Worm (Caenorhabditis elegans) whole organism, L4 larva: ENCODE data around the gene C37H5.14.
A peak's percentile ranks its signal among the peaks of the same experiment; 100 is the strongest.

Source experiments
- D1046.2 ChIP-seq: fragments of 200-800 bp; sonication (Bioruptor generic); IDR thresholded peaks from 2 replicates; pipeline ENCODE4 v1.3.6; 2022; ENCODE audit warnings: missing genetic modification characterization, missing compliant biosample characterization
- F49E8.2 ChIP-seq: sonication (generic microtip); optimal IDR thresholded peaks from 2 replicates; lab custom pipeline; 2016; ENCODE audit warnings: missing compliant biosample characterization, mild to moderate bottlenecking, missing genetic modification characterization, borderline replicate concordance
- R02D3.7 ChIP-seq: fragments of 150-350 bp; sonication (generic microtip); optimal IDR thresholded peaks from 3 replicates; lab custom pipeline; 2014; ENCODE audit warnings: missing biosample characterization, missing genetic modification characterization
- Y105C5A.15 ChIP-seq: fragments of 200-800 bp; sonication (Bioruptor generic); IDR thresholded peaks from 2 replicates; pipeline ENCODE4 v1.3.6; 2022; ENCODE audit warnings: missing genetic modification characterization, missing compliant biosample characterization
- Y48G9A.11 ChIP-seq: fragments of 200-800 bp; sonication (Bioruptor generic); IDR thresholded peaks from 2 replicates; pipeline ENCODE4 v1.3.6; 2022; ENCODE audit warnings: missing genetic modification reagents, missing genetic modification characterization, missing compliant biosample characterization
- Y75B8A.6 ChIP-seq: fragments of 200-800 bp; sonication (Bioruptor generic); IDR thresholded peaks from 2 replicates; pipeline ENCODE4 v1.3.6; 2022; ENCODE audit warnings: missing genetic modification reagents, missing genetic modification characterization, missing compliant biosample characterization
- ZK546.5 ChIP-seq, 2 experiments: sonication (generic microtip); optimal IDR thresholded peaks; 2 replicates each; lab custom pipeline; 2017; ENCODE audit warnings: missing biosample characterization in 2 of 2, missing genetic modification characterization in 2 of 2
- ama-1 ChIP-seq: fragments of 150-350 bp; optimal IDR thresholded peaks from 2 replicates; lab custom pipeline; 2014; ENCODE audit warnings: inconsistent platforms, mixed read lengths
- arid-1 ChIP-seq: fragments of 200-800 bp; sonication (Bioruptor generic); conservative IDR thresholded peaks from 2 replicates; pipeline ENCODE4 v1.3.6; 2022; ENCODE audit warnings: missing genetic modification reagents, missing genetic modification characterization, missing compliant biosample characterization
- ces-1 ChIP-seq: fragments of 150-350 bp; sonication (generic microtip); optimal IDR thresholded peaks from 4 replicates; lab custom pipeline; 2014; ENCODE audit warnings: missing biosample characterization, missing genetic modification reagents, missing genetic modification characterization
- cey-2 ChIP-seq: sonication (generic microtip); optimal IDR thresholded peaks from 3 replicates; lab custom pipeline; 2017; ENCODE audit warnings: missing genetic modification characterization, mild to moderate bottlenecking, missing compliant biosample characterization, antibody characterized with exemption, borderline replicate concordance; ENCODE audit not compliant: insufficient read depth
- dve-1 ChIP-seq: sonication (generic microtip); optimal IDR thresholded peaks from 2 replicates; lab custom pipeline; 2017; ENCODE audit warnings: antibody characterized with exemption, mild to moderate bottlenecking, missing genetic modification characterization, missing compliant biosample characterization; ENCODE audit not compliant: insufficient read depth
- egl-43 ChIP-seq: fragments of 200-800 bp; sonication (Bioruptor generic); IDR thresholded peaks from 2 replicates; pipeline ENCODE4 v1.3.6; 2022; ENCODE audit warnings: missing genetic modification reagents, missing genetic modification characterization, missing compliant biosample characterization
- jun-1 ChIP-seq: fragments of 150-350 bp; optimal IDR thresholded peaks from 2 replicates; lab custom pipeline; 2014; ENCODE audit warnings: missing biosample characterization, missing genetic modification reagents, missing genetic modification characterization
- lim-7 ChIP-seq: fragments of 200-800 bp; sonication (Bioruptor generic); IDR thresholded peaks from 2 replicates; pipeline ENCODE4 v1.3.6; 2022; ENCODE audit warnings: missing genetic modification characterization, missing compliant biosample characterization
- lin-13 ChIP-seq: fragments of 150-350 bp; optimal IDR thresholded peaks from 2 replicates; lab custom pipeline; 2014; ENCODE audit warnings: missing biosample characterization, missing genetic modification reagents, missing genetic modification characterization
- lin-38 ChIP-seq: fragments of 200-800 bp; sonication (Bioruptor generic); IDR thresholded peaks from 2 replicates; pipeline ENCODE4 v1.3.6; 2022; ENCODE audit warnings: missing genetic modification reagents, missing genetic modification characterization, missing compliant biosample characterization
- lsy-2 ChIP-seq, 2 experiments: fragments of 150-350 bp in 1 of 2; sonication (generic microtip) in 1 of 2; optimal IDR thresholded peaks; 2 replicates each; lab custom pipeline; 2014 to 2017; ENCODE audit warnings: missing biosample characterization in 2 of 2, missing genetic modification characterization in 2 of 2
- mdl-1 ChIP-seq, 2 experiments: fragments of 150-350 bp in 1 of 2; sonication (generic microtip) in 1 of 2; optimal IDR thresholded peaks; 2 replicates each; lab custom pipeline; 2014 to 2017; ENCODE audit warnings: missing biosample characterization in 2 of 2, missing genetic modification characterization in 2 of 2
- mdt-29 ChIP-seq: fragments of 200-800 bp; sonication (Bioruptor generic); IDR thresholded peaks from 2 replicates; pipeline ENCODE4 v1.3.6; 2022; ENCODE audit warnings: missing genetic modification reagents, missing genetic modification characterization, missing compliant biosample characterization
- mxl-2 ChIP-seq: fragments of 200-800 bp; sonication (Bioruptor generic); conservative IDR thresholded peaks from 2 replicates; pipeline ENCODE4 v1.3.6; 2022; ENCODE audit warnings: missing genetic modification reagents, missing genetic modification characterization, missing compliant biosample characterization
- mxl-3 ChIP-seq: fragments of 200-800 bp; sonication (Bioruptor generic); optimal IDR thresholded peaks from 2 replicates; lab custom pipeline; 2018; ENCODE audit warnings: mild to moderate bottlenecking, missing genetic modification characterization, missing compliant biosample characterization
- nhr-11 ChIP-seq: fragments of 150-350 bp; optimal IDR thresholded peaks from 2 replicates; lab custom pipeline; 2014; ENCODE audit warnings: missing biosample characterization, missing genetic modification characterization
- nhr-28 ChIP-seq: fragments of 150-350 bp; optimal IDR thresholded peaks from 2 replicates; lab custom pipeline; 2014; ENCODE audit warnings: missing biosample characterization, missing genetic modification characterization
- nhr-41 ChIP-seq: fragments of 200-800 bp; sonication (Bioruptor generic); IDR thresholded peaks from 2 replicates; pipeline ENCODE4 v1.3.6; 2022; ENCODE audit warnings: missing genetic modification reagents, missing genetic modification characterization, missing compliant biosample characterization
- nhr-48 ChIP-seq: sonication (generic microtip); optimal IDR thresholded peaks from 2 replicates; lab custom pipeline; 2016; ENCODE audit warnings: mild to moderate bottlenecking, missing genetic modification characterization, missing compliant biosample characterization
- nhr-6 ChIP-seq: fragments of 150-350 bp; optimal IDR thresholded peaks from 2 replicates; lab custom pipeline; 2014; ENCODE audit warnings: missing biosample characterization, missing genetic modification characterization
- pha-4 ChIP-seq, 2 experiments: fragments of 150-350 bp in 1 of 2; fragments of 200-800 bp in 1 of 2; sonication (Bioruptor generic) in 1 of 2; IDR thresholded peaks in 1 of 2; optimal IDR thresholded peaks in 1 of 2; 2 replicates each; pipeline versions ENCODE4 v1.3.6 to Lab custom; 2014 to 2022; ENCODE audit warnings: missing genetic modification characterization in 2 of 2, missing genetic modification reagents in 2 of 2, missing biosample characterization in 1 of 2, missing compliant biosample characterization in 1 of 2
- rbr-2 ChIP-seq: sonication (generic microtip); optimal IDR thresholded peaks from 2 replicates; lab custom pipeline; 2016; ENCODE audit warnings: missing genotype, missing genetic modification characterization, missing compliant biosample characterization
- spr-3 ChIP-seq: fragments of 200-800 bp; sonication (Bioruptor generic); optimal IDR thresholded peaks from 2 replicates; lab custom pipeline; 2018; ENCODE audit warnings: mild to moderate bottlenecking, missing genetic modification characterization, missing compliant biosample characterization
- tag-97 ChIP-seq: fragments of 200-800 bp; sonication (Bioruptor generic); IDR thresholded peaks from 2 replicates; pipeline ENCODE4 v1.3.6; 2022; ENCODE audit warnings: missing genetic modification characterization, missing compliant biosample characterization
- unc-130 ChIP-seq: sonication (generic microtip); optimal IDR thresholded peaks from 2 replicates; lab custom pipeline; 2016; ENCODE audit warnings: missing genetic modification reagents, missing genetic modification characterization, missing compliant biosample characterization
- unc-62 ChIP-seq, 3 experiments: fragments of 150-350 bp in 1 of 3; sonication (generic microtip); optimal IDR thresholded peaks in 2 of 3; peaks in 1 of 3; 1 replicate in 1 of 3; 2 replicates in 2 of 3; lab custom pipeline; 2014 to 2017; ENCODE audit warnings: missing biosample characterization in 3 of 3, missing genetic modification characterization in 3 of 3, missing genetic modification reagents in 3 of 3, missing genotype in 1 of 3
- zag-1 ChIP-seq: fragments of 150-350 bp; optimal IDR thresholded peaks from 2 replicates; lab custom pipeline; 2014; ENCODE audit warnings: missing biosample characterization, missing genetic modification characterization
- zfp-3 ChIP-seq: fragments of 200-800 bp; sonication (Bioruptor generic); conservative IDR thresholded peaks from 2 replicates; pipeline ENCODE4 v1.3.6; 2022; ENCODE audit warnings: missing genetic modification reagents, missing genetic modification characterization, missing compliant biosample characterization
- zip-11 ChIP-seq: fragments of 200-800 bp; sonication (Bioruptor generic); IDR thresholded peaks from 2 replicates; pipeline ENCODE4 v1.3.6; 2022; ENCODE audit warnings: missing genetic modification characterization, missing compliant biosample characterization
- ztf-11 ChIP-seq: fragments of 150-350 bp; optimal IDR thresholded peaks from 2 replicates; lab custom pipeline; 2014; ENCODE audit warnings: missing biosample characterization, missing genetic modification characterization

C37H5.14 gene

ce11 chrV:4820601-4821000, 13.6 kb downstream of the C37H5.14 start (continued):
- no peak for TF ChIP-seq rbr-2 (tag; lab: Kevin White, UChicago)
- no peak for TF ChIP-seq Y48G9A.11
- TF ChIP-seq nhr-48 (tag; lab: Kevin White, UChicago) = no peak
- TF ChIP-seq lin-13 (GFP tag; lab: Kevin White, UChicago) = peak; percentile 18
- TF ChIP-seq mxl-2 (GFP tag; lab: Robert Waterston, UW) = no peak
- TF ChIP-seq ZK546.5 (tag; optimal IDR thresholded peaks at IDR 0.05; lab: Kevin White, UChicago) = no peak
- TF ChIP-seq zag-1 (tag; lab: Kevin White, UChicago) = no peak
- no peak for TF ChIP-seq zfp-3 (GFP tag; lab: Robert Waterston, UW)
- no peak for TF ChIP-seq zip-11 (GFP tag; lab: Robert Waterston, UW)
- TF ChIP-seq nhr-11 (tag; lab: Kevin White, UChicago) = no peak
- no peak for TF ChIP-seq ztf-11 (tag; lab: Kevin White, UChicago)
- TF ChIP-seq lim-7 (GFP tag; lab: Robert Waterston, UW) = no peak
- no peak for TF ChIP-seq mdt-29 (GFP tag; lab: Robert Waterston, UW)
- no peak for TF ChIP-seq unc-62 (GFP tag; optimal IDR thresholded peaks at IDR 0.05 in 1 of 2; lab: Kevin White, UChicago)
- no peak for TF ChIP-seq unc-62 (tag; optimal IDR thresholded peaks at IDR 0.05; lab: Kevin White, UChicago)
- TF ChIP-seq cey-2 (tag; lab: Kevin White, UChicago) = no peak
- TF ChIP-seq pha-4 (GFP tag; IDR thresholded peaks at IDR 0.05; lab: Robert Waterston, UW) = no peak
- TF ChIP-seq pha-4 (tag; optimal IDR thresholded peaks at IDR 0.05; lab: Kevin White, UChicago) = no peak
- TF ChIP-seq dve-1 (tag; lab: Kevin White, UChicago) = peak; percentile 51
- no peak for TF ChIP-seq egl-43 (GFP tag; lab: Robert Waterston, UW)
- TF ChIP-seq jun-1 = no peak
- TF ChIP-seq mxl-3 (GFP tag; lab: Kevin White, UChicago) = peak; percentile 80
- peak in 1 of 2 experiments; percentile 14 for TF ChIP-seq lsy-2 (tag; optimal IDR thresholded peaks at IDR 0.05; lab: Kevin White, UChicago)
- no peak for TF ChIP-seq tag-97
- TF ChIP-seq mdl-1 (tag; optimal IDR thresholded peaks at IDR 0.05; lab: Kevin White, UChicago) = peak in 1 of 2 experiments; percentile 70

ce11 chrV:4818563-4818962, 15.6 kb downstream of the C37H5.14 start, which contains the start of gene ccep-97:
Gene ccep-97, minus strand, starts transcription at chrV:4818663.
- TF ChIP-seq mxl-2 (GFP tag; lab: Robert Waterston, UW) = no peak
- TF ChIP-seq nhr-6 (tag; lab: Kevin White, UChicago) = no peak
- peak; percentile 20 for TF ChIP-seq nhr-28
- TF ChIP-seq ama-1 (lab: Kevin White, UChicago) = peak; percentile 49
- TF ChIP-seq pha-4 (GFP tag; IDR thresholded peaks at IDR 0.05; lab: Robert Waterston, UW) = peak; percentile 17; the same call in 1 of the 2 replicates
- TF ChIP-seq pha-4 (tag; optimal IDR thresholded peaks at IDR 0.05; lab: Kevin White, UChicago) = no peak
- no peak for TF ChIP-seq arid-1
- TF ChIP-seq Y105C5A.15 (GFP tag; lab: Robert Waterston, UW) = no peak
- TF ChIP-seq nhr-41 = no peak
- 0 out of 2 replicates have a peak, but pooled peaks have one; percentile 55 for TF ChIP-seq lim-7 (GFP tag; lab: Robert Waterston, UW)

ce11 chrV:4813825-4814224, 20.4 kb downstream of the C37H5.14 start:
- TF ChIP-seq rbr-2 (tag; lab: Kevin White, UChicago) = no peak
- TF ChIP-seq F49E8.2 (tag; lab: Kevin White, UChicago) = no peak
- no peak for TF ChIP-seq unc-130 (GFP tag; lab: Kevin White, UChicago)
- no peak for TF ChIP-seq cey-2 (tag; lab: Kevin White, UChicago)
- TF ChIP-seq R02D3.7 (tag; lab: Kevin White, UChicago) = no peak
- no peak for TF ChIP-seq lin-38 (GFP tag; lab: Robert Waterston, UW)
- no peak for TF ChIP-seq ces-1 (GFP tag; lab: Kevin White, UChicago)
- no peak for TF ChIP-seq D1046.2 (GFP tag; lab: Robert Waterston, UW)
- no peak for TF ChIP-seq Y75B8A.6
- no peak for TF ChIP-seq spr-3 (GFP tag; lab: Kevin White, UChicago)
- TF ChIP-seq, all 104 proteins: peak for 0
